Fruit fly (Drosophila melanogaster): ENCODE data around the gene CG18404.
A peak's percentile ranks its signal among the peaks of the same experiment; 100 is the strongest.

The CG18404 gene

DNA sequence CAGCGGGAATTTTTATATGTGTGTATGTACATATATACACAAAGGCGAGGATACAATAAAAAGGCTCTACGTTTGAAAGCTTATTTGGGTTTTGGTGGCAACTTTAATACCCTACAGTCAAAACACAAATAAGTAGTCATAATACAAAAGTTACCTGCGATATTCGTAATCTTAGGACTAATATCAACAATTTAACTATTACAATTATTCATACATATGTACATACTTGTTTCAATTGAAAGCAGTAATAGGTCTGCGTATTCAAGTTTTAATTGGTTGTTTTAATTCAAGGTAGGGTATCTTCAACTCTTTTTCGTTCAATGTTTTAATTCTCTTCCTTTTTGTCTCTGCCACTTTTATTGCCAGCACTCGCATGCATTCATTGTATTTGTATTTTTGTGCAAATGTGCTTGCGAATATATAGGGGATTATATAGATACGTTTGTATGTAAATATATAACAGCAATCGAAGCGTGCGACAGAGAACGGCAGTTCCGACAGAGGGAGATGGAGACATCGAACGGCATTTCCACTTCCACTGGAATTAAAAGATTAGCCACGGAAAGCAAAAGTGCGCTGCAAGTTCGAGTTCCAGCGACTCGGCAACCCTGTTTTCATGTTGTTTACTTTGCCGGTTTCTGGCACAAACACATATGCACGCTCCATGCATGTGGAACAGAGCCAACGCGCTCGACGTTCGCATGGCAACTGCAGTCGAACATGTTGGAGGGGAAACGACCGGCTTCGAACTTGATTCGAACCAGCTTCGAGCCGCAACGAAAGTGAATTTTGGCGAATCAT is 23.7 kb downstream of the CG18404 start (continued):
- TF ChIP-seq CG15269 (tag; optimal IDR thresholded peaks at IDR 0.05) (peak; percentile 37), CG5180 (GFP tag; optimal IDR thresholded peaks at IDR 0.05) (peak; percentile 99), CG8359 (GFP tag; optimal IDR thresholded peaks at IDR 0.05; ENCODE audit: borderline replicate concordance) (no peak), sug (tag; optimal IDR thresholded peaks at IDR 0.05) (peak; percentile 12), bab2 (GFP tag; optimal IDR thresholded peaks at IDR 0.05) (peak; percentile 58), hkb (optimal IDR thresholded peaks at IDR 0.05) (no peak), hkb (GFP tag; IDR thresholded peaks at IDR 0.05) (peak; percentile 67), CG4282 (GFP tag; optimal IDR thresholded peaks at IDR 0.05) (no peak), CG2875 (GFP tag; optimal IDR thresholded peaks at IDR 0.05) (peak; percentile 44), seq (GFP tag; IDR thresholded peaks at IDR 0.05) (peak; percentile 54; the same call in 1 of the 2 replicates), schlank (tag; optimal IDR thresholded peaks at IDR 0.05) (no peak), bcd (GFP tag; optimal IDR thresholded peaks at IDR 0.05) (peak; percentile 46), Chrac-16 (GFP tag; optimal IDR thresholded peaks at IDR 0.05) (peak; percentile 29), CG10462 (GFP tag; optimal IDR thresholded peaks at IDR 0.05) (peak; percentile 13), kni (GFP tag; optimal IDR thresholded peaks at IDR 0.05) (peak; percentile 44), CG4360 (GFP tag; IDR thresholded peaks at IDR 0.05) (peak; percentile 58), CG33213 (GFP tag; optimal IDR thresholded peaks at IDR 0.05) (peak; percentile 46), CG7745 (tag; optimal IDR thresholded peaks at IDR 0.05) (peak; percentile 13), sima (GFP tag; optimal IDR thresholded peaks at IDR 0.05) (no peak), ato (GFP tag; IDR thresholded peaks at IDR 0.05; ENCODE audit: partially characterized antibody) (no peak; the same call in 1 of the 2 replicates), crol (GFP tag; IDR thresholded peaks at IDR 0.05) (no peak), pfk (GFP tag; optimal IDR thresholded peaks at IDR 0.05) (no peak), ac (GFP tag; optimal IDR thresholded peaks at IDR 0.05) (no peak), Hsf (GFP tag; optimal IDR thresholded peaks at IDR 0.05) (peak; percentile 37), zf30C (GFP tag; optimal IDR thresholded peaks at IDR 0.05) (no peak), CTCF (GFP tag; optimal IDR thresholded peaks at IDR 0.05) (no peak), CrebB (tag; optimal IDR thresholded peaks at IDR 0.05) (peak; percentile 11), Jarid2 (GFP tag; optimal IDR thresholded peaks at IDR 0.05) (peak; percentile 67), CG3407 (GFP tag; optimal IDR thresholded peaks at IDR 0.05) (peak; percentile 51), Taf1 (GFP tag; IDR thresholded peaks at IDR 0.05) (no peak), CG7357 (GFP tag; IDR thresholded peaks at IDR 0.05) (no peak), CG14710 (tag; optimal IDR thresholded peaks at IDR 0.05) (peak; percentile 43), prd (optimal IDR thresholded peaks at IDR 0.05) (no peak), prd (GFP tag; IDR thresholded peaks at IDR 0.05) (peak; percentile 35; the same call in 1 of the 3 replicates), CG14860 (GFP tag; IDR thresholded peaks at IDR 0.05; ENCODE audit: partially characterized antibody) (no peak), Tbp (GFP tag; optimal IDR thresholded peaks at IDR 0.05) (no peak), yki (optimal IDR thresholded peaks at IDR 0.05) (no peak), CG30431 (GFP tag; optimal IDR thresholded peaks at IDR 0.05) (peak; percentile 51), Hand (GFP tag; optimal IDR thresholded peaks at IDR 0.05) (no peak), CG32772 (GFP tag; IDR thresholded peaks at IDR 0.05) (no peak), gfzf (GFP tag; optimal IDR thresholded peaks at IDR 0.05) (no peak), CG6765 (GFP tag; optimal IDR thresholded peaks at IDR 0.05) (peak; percentile 1), jumu (GFP tag; optimal IDR thresholded peaks at IDR 0.05) (no peak), Rfx (GFP tag; IDR thresholded peaks at IDR 0.05) (peak; percentile 65), CG17359 (tag; optimal IDR thresholded peaks at IDR 0.05) (peak; percentile 48), CG6654 (GFP tag; optimal IDR thresholded peaks at IDR 0.05) (no peak), ase (GFP tag; IDR thresholded peaks at IDR 0.05) (no peak), nau (GFP tag; optimal IDR thresholded peaks at IDR 0.05) (peak; percentile 50), CG1792 (GFP tag; optimal IDR thresholded peaks at IDR 0.05) (no peak), Lpt (GFP tag; optimal IDR thresholded peaks at IDR 0.05) (no peak), CG10654 (GFP tag; optimal IDR thresholded peaks at IDR 0.05) (peak; percentile 59)

Data from whole organism, embryonic.